Comparison of ENCODE assay signal across 4 fruit fly cellular contexts in the genomic region with DNA sequence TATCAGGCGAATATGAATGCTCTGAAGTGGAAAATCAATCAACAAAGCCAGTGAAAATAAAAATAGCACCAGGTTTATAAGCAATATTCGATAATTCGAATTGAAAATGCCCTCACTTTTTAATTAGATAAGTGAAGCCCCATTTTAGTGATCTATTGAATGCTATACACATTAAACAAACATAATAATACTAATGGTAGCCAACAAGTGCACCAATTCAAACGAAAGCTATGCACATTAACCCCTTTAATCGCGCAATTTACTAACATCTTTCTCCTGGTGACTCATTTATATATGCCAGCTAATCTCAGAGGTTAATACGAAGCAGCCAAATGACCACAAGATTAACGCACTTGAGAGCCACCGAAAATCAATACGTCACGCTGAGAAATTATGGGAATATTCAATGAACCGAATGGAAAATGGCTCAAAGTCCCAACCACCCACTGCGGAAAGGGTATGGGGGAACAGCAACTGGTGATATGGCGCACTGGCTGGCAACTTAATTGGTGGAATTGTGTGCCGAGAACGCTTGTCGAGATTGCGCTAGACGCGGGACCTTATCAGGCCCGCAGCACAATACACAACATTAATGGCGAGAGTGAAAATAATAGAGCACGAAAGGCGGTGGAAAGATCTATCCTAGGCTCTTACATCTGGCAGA.
TF ChIP-seq lines count a peak whose summit lies in the region.

No protein-coding gene starts in this region.

TF ChIP-seq in whole organism, adult, 20 proteins besides CTCF, POLR2A, EP300 and RAD21 (continued from another document):
- TF ChIP-seq CG7101 (tag; optimal IDR thresholded peaks at IDR 0.05; lab: Kevin White, UChicago) = no peak
- TF ChIP-seq Hr96 (GFP tag; optimal IDR thresholded peaks at IDR 0.05; lab: Kevin White, UChicago) = peak; percentile 55
- TF ChIP-seq ovo (GFP tag; optimal IDR thresholded peaks at IDR 0.05; lab: Kevin White, UChicago) = peak; percentile 14
TF ChIP-seq in whole organism, adult: peak in this region for 10.

TF ChIP-seq in whole organism, embryonic, 481 proteins besides CTCF, POLR2A, EP300 and RAD21 (continued from another document and continues in another):
- no peak for TF ChIP-seq CG4617 (GFP tag; optimal IDR thresholded peaks at IDR 0.05; lab: Kevin White, UChicago; ENCODE audit: borderline replicate concordance)
- TF ChIP-seq Atf6 (GFP tag; IDR thresholded peaks at IDR 0.05; lab: Robert Waterston, UW) = peak; percentile 25; the same call in 1 of the 2 replicates
- TF ChIP-seq Atf3 (GFP tag; optimal IDR thresholded peaks at IDR 0.05; lab: Kevin White, UChicago) = no peak
- no peak for TF ChIP-seq tup (GFP tag; optimal IDR thresholded peaks at IDR 0.05; lab: Kevin White, UChicago)
- 0 out of 3 replicates have a peak, but pooled peaks have one; percentile 30 for TF ChIP-seq CG34422 (GFP tag; IDR thresholded peaks at IDR 0.05; lab: Robert Waterston, UW)
- TF ChIP-seq her (GFP tag; optimal IDR thresholded peaks at IDR 0.05; lab: Kevin White, UChicago) = no peak
- no peak for TF ChIP-seq CG12744 (GFP tag; optimal IDR thresholded peaks at IDR 0.05; lab: Kevin White, UChicago)
- TF ChIP-seq CG18599 (GFP tag; optimal IDR thresholded peaks at IDR 0.05; lab: Kevin White, UChicago) = peak; percentile 45
- TF ChIP-seq Hr3 (GFP tag; optimal IDR thresholded peaks at IDR 0.05; lab: Kevin White, UChicago) = no peak
- no peak for TF ChIP-seq Ets65A (GFP tag; lab: Kevin White, UChicago)
- TF ChIP-seq CG2120 (GFP tag; optimal IDR thresholded peaks at IDR 0.05; lab: Kevin White, UChicago) = peak; percentile 32
- no peak for TF ChIP-seq ash1 (GFP tag; optimal IDR thresholded peaks at IDR 0.05; lab: Kevin White, UChicago)
- TF ChIP-seq sd (tag; optimal IDR thresholded peaks at IDR 0.05; lab: Kevin White, UChicago) = peak; percentile 8
- no peak for TF ChIP-seq CG13287 (GFP tag; IDR thresholded peaks at IDR 0.05; lab: Robert Waterston, UW; ENCODE audit: partially characterized antibody)
- no peak for TF ChIP-seq pum (GFP tag; optimal IDR thresholded peaks at IDR 0.05; lab: Kevin White, UChicago)
- no peak for TF ChIP-seq Nf-YC (tag; optimal IDR thresholded peaks at IDR 0.05; lab: Kevin White, UChicago)
- TF ChIP-seq CG11093 (GFP tag; IDR thresholded peaks at IDR 0.05; lab: Robert Waterston, UW) = no peak
- TF ChIP-seq CG31224 (GFP tag; IDR thresholded peaks at IDR 0.05; lab: Robert Waterston, UW) = no peak
- no peak for TF ChIP-seq Six4 (GFP tag; optimal IDR thresholded peaks at IDR 0.05; lab: Kevin White, UChicago)
- TF ChIP-seq Tbp (GFP tag; optimal IDR thresholded peaks at IDR 0.05; lab: Kevin White, UChicago) = no peak
- TF ChIP-seq Abd-B (GFP tag; optimal IDR thresholded peaks at IDR 0.05; lab: Kevin White, UChicago) = no peak
- TF ChIP-seq croc (GFP tag; conservative IDR thresholded peaks at IDR 0.05; lab: Robert Waterston, UW) = no peak
- TF ChIP-seq ATbp (GFP tag; optimal IDR thresholded peaks at IDR 0.05; lab: Kevin White, UChicago) = no peak
- TF ChIP-seq CG10979 (tag; optimal IDR thresholded peaks at IDR 0.05; lab: Kevin White, UChicago) = no peak
- TF ChIP-seq CG10209 (GFP tag; optimal IDR thresholded peaks at IDR 0.05; lab: Kevin White, UChicago) = no peak
- TF ChIP-seq bsh (GFP tag; optimal IDR thresholded peaks at IDR 0.05; lab: Kevin White, UChicago) = no peak
- no peak for TF ChIP-seq CG14441 (GFP tag; IDR thresholded peaks at IDR 0.05; lab: Robert Waterston, UW)
- TF ChIP-seq Hmr (GFP tag; optimal IDR thresholded peaks at IDR 0.05; lab: Kevin White, UChicago) = peak; percentile 39
- no peak for TF ChIP-seq Asciz (GFP tag; optimal IDR thresholded peaks at IDR 0.05; lab: Kevin White, UChicago)
- TF ChIP-seq Deaf1 (tag; optimal IDR thresholded peaks at IDR 0.05; lab: Kevin White, UChicago) = no peak
- no peak for TF ChIP-seq Aef1 (GFP tag; IDR thresholded peaks at IDR 0.05; lab: Robert Waterston, UW)
- TF ChIP-seq Mes4 (GFP tag; optimal IDR thresholded peaks at IDR 0.05; lab: Kevin White, UChicago) = no peak
- no peak for TF ChIP-seq CG4854 (GFP tag; optimal IDR thresholded peaks at IDR 0.05; lab: Kevin White, UChicago)
- no peak for TF ChIP-seq fd64A (GFP tag; optimal IDR thresholded peaks at IDR 0.05; lab: Kevin White, UChicago)
- TF ChIP-seq ttk (GFP tag; IDR thresholded peaks at IDR 0.05; lab: Robert Waterston, UW) = no peak
- TF ChIP-seq zen2 (GFP tag; IDR thresholded peaks at IDR 0.05; lab: Robert Waterston, UW; ENCODE audit: partially characterized antibody) = no peak
- no peak for TF ChIP-seq Doc2 (GFP tag; IDR thresholded peaks at IDR 0.05; lab: Robert Waterston, UW)
- TF ChIP-seq btn (GFP tag; optimal IDR thresholded peaks at IDR 0.05; lab: Kevin White, UChicago) = no peak
- no peak for TF ChIP-seq run (tag; optimal IDR thresholded peaks at IDR 0.05; lab: Kevin White, UChicago)
- TF ChIP-seq CG31441 (GFP tag; IDR thresholded peaks at IDR 0.05; lab: Robert Waterston, UW) = no peak
- no peak for TF ChIP-seq Elba2 (GFP tag; optimal IDR thresholded peaks at IDR 0.05; lab: Kevin White, UChicago)
- TF ChIP-seq CG6765 (GFP tag; optimal IDR thresholded peaks at IDR 0.05; lab: Kevin White, UChicago) = no peak

TF ChIP-seq in whole organism, prepupa, 60 proteins besides CTCF, POLR2A, EP300 and RAD21 (continued from another document):
- TF ChIP-seq CG11902 (GFP tag; optimal IDR thresholded peaks at IDR 0.05; lab: Kevin White, UChicago) (no peak), Sox102F (GFP tag; optimal IDR thresholded peaks at IDR 0.05; lab: Kevin White, UChicago) (no peak), CG6808 (GFP tag; optimal IDR thresholded peaks at IDR 0.05; lab: Kevin White, UChicago) (no peak), CG9139 (GFP tag; optimal IDR thresholded peaks at IDR 0.05; lab: Kevin White, UChicago) (peak; percentile 43), ss (GFP tag; optimal IDR thresholded peaks at IDR 0.05; lab: Kevin White, UChicago) (no peak), CG16779 (tag; optimal IDR thresholded peaks at IDR 0.05; lab: Kevin White, UChicago) (peak; percentile 35), Met (GFP tag; optimal IDR thresholded peaks at IDR 0.05; lab: Kevin White, UChicago) (peak; percentile 39), CG8319 (GFP tag; optimal IDR thresholded peaks at IDR 0.05; lab: Kevin White, UChicago) (no peak), CG6854 (GFP tag; optimal IDR thresholded peaks at IDR 0.05; lab: Kevin White, UChicago) (peak; percentile 4), Eip78C (GFP tag; lab: Kevin White, UChicago) (peak; percentile 76), Ets21C (GFP tag; optimal IDR thresholded peaks at IDR 0.05; lab: Kevin White, UChicago) (peak; percentile 3), CG11762 (GFP tag; optimal IDR thresholded peaks at IDR 0.05; lab: Kevin White, UChicago; ENCODE audit: insufficient read depth) (no peak), CG10669 (GFP tag; optimal IDR thresholded peaks at IDR 0.05; lab: Kevin White, UChicago) (no peak), vri (GFP tag; optimal IDR thresholded peaks at IDR 0.05; lab: Kevin White, UChicago) (peak; percentile 41), OdsH (GFP tag; optimal IDR thresholded peaks at IDR 0.05; lab: Kevin White, UChicago) (no peak), fd59A (GFP tag; optimal IDR thresholded peaks at IDR 0.05; lab: Kevin White, UChicago) (no peak), Hr4 (GFP tag; optimal IDR thresholded peaks at IDR 0.05; lab: Kevin White, UChicago) (no peak), CG3919 (GFP tag; optimal IDR thresholded peaks at IDR 0.05; lab: Kevin White, UChicago) (no peak), Sox14 (GFP tag; optimal IDR thresholded peaks at IDR 0.05; lab: Kevin White, UChicago) (no peak), spab (GFP tag; optimal IDR thresholded peaks at IDR 0.05; lab: Kevin White, UChicago) (peak; percentile 29), svp (GFP tag; lab: Kevin White, UChicago) (peak; percentile 90)

TF ChIP-seq in whole organism, wandering third instar larva, 38 proteins besides CTCF, POLR2A, EP300 and RAD21 (continued from another document):
- TF ChIP-seq HLH106 (tag; optimal IDR thresholded peaks at IDR 0.05; lab: Kevin White, UChicago) (peak; percentile 8), GATAd (GFP tag; optimal IDR thresholded peaks at IDR 0.05; lab: Kevin White, UChicago) (no peak), sage (GFP tag; optimal IDR thresholded peaks at IDR 0.05; lab: Kevin White, UChicago) (no peak), sv (GFP tag; optimal IDR thresholded peaks at IDR 0.05; lab: Kevin White, UChicago) (no peak), Hr78 (GFP tag; optimal IDR thresholded peaks at IDR 0.05; lab: Kevin White, UChicago) (no peak), dsf (GFP tag; optimal IDR thresholded peaks at IDR 0.05; lab: Kevin White, UChicago; ENCODE audit: borderline replicate concordance) (no peak), Myc (optimal IDR thresholded peaks at IDR 0.05; lab: Kevin White, UChicago) (no peak), CrebA (GFP tag; optimal IDR thresholded peaks at IDR 0.05; lab: Kevin White, UChicago; ENCODE audit: borderline replicate concordance) (no peak), tai (GFP tag; optimal IDR thresholded peaks at IDR 0.05; lab: Kevin White, UChicago) (no peak)
